Fruit fly (Drosophila melanogaster) whole organism, embryonic: ENCODE results near the gene Rbp.
A peak's percentile ranks its signal among the peaks of the same experiment; 100 is the strongest.

Experiments used
- Atf-2 ChIP-seq: fragments of 200-800 bp; sonication (Bioruptor generic); optimal IDR thresholded peaks from 2 replicates; lab custom pipeline; 2016; ENCODE audit warnings: missing biosample characterization, missing genetic modification characterization
- Atf6 ChIP-seq: fragments of 200-800 bp; sonication (Bioruptor generic); IDR thresholded peaks from 2 replicates; pipeline ENCODE4 v1.3.6; 2022; ENCODE audit warnings: missing biosample characterization, missing genetic modification characterization
- CG10462 ChIP-seq: fragments of 200-800 bp; sonication (Bioruptor generic); optimal IDR thresholded peaks from 2 replicates; lab custom pipeline; 2016; ENCODE audit warnings: missing biosample characterization, missing genetic modification characterization
- CG12236 ChIP-seq: fragments of 200-800 bp; sonication (Bioruptor generic); optimal IDR thresholded peaks from 2 replicates; lab custom pipeline; 2016; ENCODE audit warnings: missing biosample characterization, missing genetic modification characterization
- CG12769 ChIP-seq: fragments of 200-800 bp; sonication (Bioruptor generic); optimal IDR thresholded peaks from 2 replicates; lab custom pipeline; 2019; ENCODE audit warnings: missing biosample characterization, mild to moderate bottlenecking, missing genetic modification characterization, moderate library complexity
- CG14441 ChIP-seq: fragments of 200-800 bp; sonication (Bioruptor generic); IDR thresholded peaks from 2 replicates; pipeline ENCODE4 v1.3.6; 2022; ENCODE audit warnings: missing biosample characterization, missing genetic modification characterization
- CG14965 ChIP-seq: fragments of 200-800 bp; sonication (Bioruptor generic); optimal IDR thresholded peaks from 2 replicates; lab custom pipeline; 2016; ENCODE audit warnings: missing biosample characterization, missing genetic modification characterization, borderline replicate concordance
- CG1602 ChIP-seq: fragments of 200-800 bp; sonication (Bioruptor generic); optimal IDR thresholded peaks from 3 replicates; lab custom pipeline; 2016; ENCODE audit warnings: missing biosample characterization, missing genetic modification characterization
- CG16813 ChIP-seq: fragments of 200-800 bp; sonication (Bioruptor generic); IDR thresholded peaks from 3 replicates; pipeline ENCODE4 v1.3.6; 2022; ENCODE audit warnings: missing biosample characterization, missing genetic modification characterization; ENCODE audit not compliant: partially characterized antibody
- CG18764 ChIP-seq: fragments of 200-800 bp; sonication (Bioruptor generic); optimal IDR thresholded peaks from 3 replicates; lab custom pipeline; 2016; ENCODE audit warnings: missing biosample characterization, missing genetic modification characterization
- CG2889 ChIP-seq: fragments of 200-800 bp; sonication (Bioruptor generic); IDR thresholded peaks from 3 replicates; pipeline ENCODE4 v1.3.6; 2022; ENCODE audit warnings: missing biosample characterization, missing genetic modification characterization
- CG30403 ChIP-seq: fragments of 200-800 bp; sonication (Bioruptor generic); optimal IDR thresholded peaks from 3 replicates; lab custom pipeline; 2016; ENCODE audit warnings: missing biosample characterization, missing genetic modification characterization
- CG4617 ChIP-seq: fragments of 200-800 bp; sonication (Bioruptor generic); optimal IDR thresholded peaks from 3 replicates; lab custom pipeline; 2016; ENCODE audit warnings: missing biosample characterization, missing genetic modification characterization, borderline replicate concordance
- CG4730 ChIP-seq: fragments of 200-800 bp; sonication (Bioruptor generic); IDR thresholded peaks from 2 replicates; pipeline ENCODE4 v1.3.6; 2022; ENCODE audit warnings: missing biosample characterization, missing genetic modification characterization
- CG6272 ChIP-seq: fragments of 200-800 bp; sonication (Bioruptor generic); IDR thresholded peaks from 2 replicates; pipeline ENCODE4 v1.3.6; 2022; ENCODE audit warnings: missing biosample characterization, missing genetic modification characterization
- CG8388 ChIP-seq: fragments of 200-800 bp; sonication (Bioruptor generic); optimal IDR thresholded peaks from 2 replicates; lab custom pipeline; 2019; ENCODE audit warnings: missing biosample characterization, mild to moderate bottlenecking, missing genetic modification characterization, moderate library complexity
- CG8944 ChIP-seq: fragments of 200-800 bp; sonication (Bioruptor generic); optimal IDR thresholded peaks from 3 replicates; lab custom pipeline; 2016; ENCODE audit warnings: missing biosample characterization, missing genetic modification characterization
- CG9932 ChIP-seq: fragments of 200-800 bp; sonication (Bioruptor generic); IDR thresholded peaks from 2 replicates; pipeline ENCODE4 v1.3.6; 2022; ENCODE audit warnings: missing biosample characterization, missing genetic modification characterization
- Chrac-16 ChIP-seq: fragments of 200-800 bp; sonication (Bioruptor generic); optimal IDR thresholded peaks from 3 replicates; lab custom pipeline; 2016; ENCODE audit warnings: missing biosample characterization, missing genetic modification characterization
- Dip2 ChIP-seq: fragments of 200-800 bp; sonication (Bioruptor generic); IDR thresholded peaks from 2 replicates; pipeline ENCODE4 v1.3.6; 2022; ENCODE audit warnings: missing biosample characterization, missing genetic modification characterization
- E2f2 ChIP-seq: fragments of 200-800 bp; sonication (Bioruptor generic); IDR thresholded peaks from 2 replicates; pipeline ENCODE4 v1.3.6; 2022; ENCODE audit warnings: missing biosample characterization, missing genetic modification characterization
- HLH3B ChIP-seq: fragments of 200-800 bp; sonication (Bioruptor generic); IDR thresholded peaks from 2 replicates; pipeline ENCODE4 v1.3.6; 2022; ENCODE audit warnings: missing biosample characterization, missing genetic modification characterization
- HmgZ ChIP-seq: fragments of 200-800 bp; sonication (Bioruptor generic); optimal IDR thresholded peaks from 2 replicates; lab custom pipeline; 2018; ENCODE audit warnings: missing biosample characterization, mild to moderate bottlenecking, missing genetic modification characterization
- Hmx ChIP-seq: fragments of 200-800 bp; sonication (Bioruptor generic); optimal IDR thresholded peaks from 2 replicates; lab custom pipeline; 2016; ENCODE audit warnings: missing biosample characterization, missing genetic modification characterization
- Lpt ChIP-seq: fragments of >200 bp; optimal IDR thresholded peaks from 2 replicates; lab custom pipeline; 2018; ENCODE audit warnings: missing biosample characterization, missing genetic modification characterization
- Mad ChIP-seq: fragments of 200-800 bp; sonication (Bioruptor generic); optimal IDR thresholded peaks from 2 replicates; lab custom pipeline; 2016; ENCODE audit warnings: missing biosample characterization, missing genetic modification characterization
- NFAT ChIP-seq: fragments of 200-800 bp; sonication (Bioruptor generic); IDR thresholded peaks from 2 replicates; pipeline ENCODE4 v1.3.6; 2022; ENCODE audit warnings: missing biosample characterization, missing genetic modification characterization
- Neu2 ChIP-seq: fragments of 200-800 bp; sonication (Bioruptor generic); optimal IDR thresholded peaks from 3 replicates; lab custom pipeline; 2016; ENCODE audit warnings: missing biosample characterization, missing genetic modification characterization, borderline replicate concordance
- NfI ChIP-seq: fragments of 200-800 bp; sonication (Bioruptor generic); optimal IDR thresholded peaks from 3 replicates; lab custom pipeline; 2018; ENCODE audit warnings: missing biosample characterization, mild to moderate bottlenecking, missing genetic modification characterization, moderate library complexity
- Ptx1 ChIP-seq: fragments of 200-800 bp; sonication (Bioruptor generic); IDR thresholded peaks from 2 replicates; pipeline ENCODE4 v1.3.6; 2022; ENCODE audit warnings: missing biosample characterization, missing genetic modification characterization
- Trl ChIP-seq, 3 experiments: fragments of >200 bp in 2 of 3; fragments of 200-800 bp in 1 of 3; sonication (Bioruptor generic) in 1 of 3; optimal IDR thresholded peaks; 2 replicates in 1 of 3; 3 replicates in 2 of 3; lab custom pipeline; 2016 to 2017; ENCODE audit warnings: missing biosample characterization in 1 of 3, missing genetic modification characterization in 1 of 3
- Xrp1 ChIP-seq: fragments of 200-800 bp; sonication (Bioruptor generic); IDR thresholded peaks from 2 replicates; pipeline ENCODE4 v1.3.6; 2022; ENCODE audit warnings: missing biosample characterization, missing genetic modification characterization
- abd-A ChIP-seq: fragments of 200-800 bp; sonication (Bioruptor generic); optimal IDR thresholded peaks from 3 replicates; lab custom pipeline; 2019; ENCODE audit warnings: missing biosample characterization, mild to moderate bottlenecking, missing genetic modification characterization, moderate library complexity
- ap ChIP-seq: fragments of 200-800 bp; sonication (Bioruptor generic); IDR thresholded peaks from 2 replicates; pipeline ENCODE4 v1.3.6; 2022; ENCODE audit warnings: missing biosample characterization, missing genetic modification characterization
- ase ChIP-seq: fragments of 200-800 bp; sonication (Bioruptor generic); IDR thresholded peaks from 3 replicates; pipeline ENCODE4 v1.3.6; 2022; ENCODE audit warnings: missing biosample characterization, missing genetic modification characterization
- chif ChIP-seq, 2 experiments: fragments of 200-800 bp; sonication (Bioruptor generic); optimal IDR thresholded peaks; 3 replicates each; lab custom pipeline; 2016; ENCODE audit warnings: missing biosample characterization in 2 of 2, missing genetic modification characterization in 2 of 2
- danr ChIP-seq: fragments of 200-800 bp; sonication (Bioruptor generic); IDR thresholded peaks from 2 replicates; pipeline ENCODE4 v1.3.6; 2022; ENCODE audit warnings: missing biosample characterization, missing genetic modification characterization
- dysf ChIP-seq: fragments of 200-800 bp; sonication (Bioruptor generic); IDR thresholded peaks from 3 replicates; pipeline ENCODE4 v1.3.6; 2022; ENCODE audit warnings: missing biosample characterization, missing genetic modification characterization
- kah ChIP-seq: fragments of 200-800 bp; sonication (Bioruptor generic); optimal IDR thresholded peaks from 2 replicates; lab custom pipeline; 2018; ENCODE audit warnings: missing biosample characterization, mild to moderate bottlenecking, missing genetic modification characterization
- kni ChIP-seq: fragments of 200-800 bp; sonication (Bioruptor generic); optimal IDR thresholded peaks from 3 replicates; lab custom pipeline; 2017; ENCODE audit warnings: mild to moderate bottlenecking, missing biosample characterization, missing genetic modification reagents, missing genetic modification characterization
- pan ChIP-seq, 4 experiments: fragments of >200 bp in 3 of 4; fragments of 200-800 bp in 1 of 4; sonication (Bioruptor generic) in 1 of 4; optimal IDR thresholded peaks in 3 of 4; IDR thresholded peaks in 1 of 4; 2 replicates each; pipeline versions ENCODE4 v1.3.6 to Lab custom; 2017 to 2022; ENCODE audit warnings: missing biosample characterization in 2 of 4, missing genetic modification characterization in 2 of 4, mixed read lengths in 1 of 4
- scrt ChIP-seq: fragments of 200-800 bp; sonication (Bioruptor generic); optimal IDR thresholded peaks from 2 replicates; lab custom pipeline; 2018; ENCODE audit warnings: missing biosample characterization, mild to moderate bottlenecking, missing genetic modification characterization, moderate library complexity
- sd ChIP-seq: fragments of 200-800 bp; sonication (Bioruptor generic); optimal IDR thresholded peaks from 3 replicates; lab custom pipeline; 2018; ENCODE audit warnings: missing biosample characterization, mild to moderate bottlenecking, missing genetic modification characterization, moderate library complexity
- sima ChIP-seq: fragments of 200-800 bp; sonication (Bioruptor generic); optimal IDR thresholded peaks from 2 replicates; lab custom pipeline; 2016; ENCODE audit warnings: missing biosample characterization, missing genetic modification characterization
- sob ChIP-seq: fragments of 200-800 bp; sonication (Bioruptor generic); IDR thresholded peaks from 2 replicates; pipeline ENCODE4 v1.3.6; 2022; ENCODE audit warnings: missing biosample characterization, missing genetic modification characterization
- sr ChIP-seq: fragments of 200-800 bp; sonication (Bioruptor generic); IDR thresholded peaks from 3 replicates; pipeline ENCODE4 v1.3.6; 2022; ENCODE audit warnings: missing biosample characterization, missing genetic modification characterization
- sug ChIP-seq: fragments of 200-800 bp; optimal IDR thresholded peaks from 2 replicates; lab custom pipeline; 2019; ENCODE audit warnings: missing biosample characterization, mild to moderate bottlenecking, missing genetic modification characterization, moderate library complexity
- tgo ChIP-seq: fragments of 200-800 bp; sonication (Bioruptor generic); IDR thresholded peaks from 3 replicates; pipeline ENCODE4 v1.3.6; 2022; ENCODE audit warnings: missing biosample characterization, missing genetic modification characterization
- vnd ChIP-seq: fragments of 200-800 bp; sonication (Bioruptor generic); IDR thresholded peaks from 3 replicates; pipeline ENCODE4 v1.3.6; 2022; ENCODE audit warnings: missing biosample characterization, missing genetic modification characterization; ENCODE audit not compliant: partially characterized antibody
- wor ChIP-seq: fragments of 200-800 bp; sonication (Bioruptor generic); IDR thresholded peaks from 2 replicates; pipeline ENCODE4 v1.3.6; 2022; ENCODE audit warnings: missing biosample characterization, missing genetic modification characterization

Gene Rbp

DNA sequence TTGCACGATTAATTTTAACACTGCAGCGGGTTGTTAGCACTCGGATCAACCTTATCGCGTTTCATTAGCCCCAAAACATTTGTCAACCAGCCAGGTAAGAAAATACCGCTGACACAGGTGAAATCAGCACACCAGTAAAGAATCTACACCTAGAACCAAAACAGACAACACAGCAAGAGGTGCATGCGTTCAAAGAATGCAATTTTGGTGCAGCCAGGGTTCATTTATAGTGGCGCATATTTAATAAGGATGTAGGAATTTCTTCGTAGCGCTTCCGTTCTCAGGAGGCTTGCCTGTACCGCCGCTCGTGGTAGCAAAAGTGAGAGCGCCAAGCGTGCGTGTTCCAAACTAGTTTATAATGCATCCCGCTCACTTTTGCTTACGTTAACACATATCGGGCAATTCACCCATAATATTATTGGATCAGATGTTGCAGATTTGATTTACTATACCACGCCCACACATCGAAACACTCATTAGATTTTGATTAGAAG lies 32.0 kb upstream of the Rbp start (continued):
- TF ChIP-seq CG18764 (GFP tag; lab: Kevin White, UChicago), result no peak
- no peak for TF ChIP-seq sr
- TF ChIP-seq sob, result no peak
- TF ChIP-seq CG9932 (GFP tag; lab: Robert Waterston, UW), result no peak
- no peak for TF ChIP-seq Neu2 (GFP tag; lab: Kevin White, UChicago)
- no peak for TF ChIP-seq sd (tag; lab: Kevin White, UChicago)
- no peak for TF ChIP-seq Lpt
- no peak for TF ChIP-seq sima
- TF ChIP-seq danr (GFP tag; lab: Robert Waterston, UW), result no peak
- TF ChIP-seq CG6272 (GFP tag; lab: Robert Waterston, UW), result no peak
- TF ChIP-seq NFAT (GFP tag; lab: Robert Waterston, UW), result no peak
- peak; percentile 25; the same call in 2 of the 3 replicates for TF ChIP-seq tgo (GFP tag; lab: Robert Waterston, UW)
- no peak for TF ChIP-seq CG12769 (tag; lab: Kevin White, UChicago)
- no peak for TF ChIP-seq Dip2 (GFP tag; lab: Robert Waterston, UW)
- no peak; the same call in 1 of the 2 replicates for TF ChIP-seq Atf6 (GFP tag; lab: Robert Waterston, UW)
- TF ChIP-seq CG12236 (GFP tag; lab: Kevin White, UChicago), result no peak
- no peak for TF ChIP-seq CG8944 (GFP tag; lab: Kevin White, UChicago)
- no peak for TF ChIP-seq sug (tag; lab: Kevin White, UChicago)
- TF ChIP-seq CG1602 (GFP tag; lab: Kevin White, UChicago), result no peak
- TF ChIP-seq kah (GFP tag; lab: Kevin White, UChicago), result no peak
- no peak for TF ChIP-seq kni (GFP tag; lab: Kevin White, UChicago)
- TF ChIP-seq wor (GFP tag; lab: Robert Waterston, UW), result no peak
- TF ChIP-seq vnd (GFP tag; lab: Robert Waterston, UW), result no peak
- no peak for TF ChIP-seq scrt (GFP tag; lab: Kevin White, UChicago)
- TF ChIP-seq CG4617 (GFP tag; lab: Kevin White, UChicago), result no peak
- no peak for TF ChIP-seq ase (GFP tag; lab: Robert Waterston, UW)
- TF ChIP-seq NfI, result no peak
- no peak for TF ChIP-seq CG30403 (GFP tag; lab: Kevin White, UChicago)
- TF ChIP-seq HmgZ, result no peak
- TF ChIP-seq ap (GFP tag; lab: Robert Waterston, UW), result no peak
- TF ChIP-seq CG2889, result no peak
- TF ChIP-seq E2f2 (GFP tag; lab: Robert Waterston, UW), result peak; percentile 30; the same call in 1 of the 2 replicates
- 0 out of 2 replicates have a peak, but pooled peaks have one; percentile 32 for TF ChIP-seq Xrp1
- no peak for TF ChIP-seq Hmx
- 0 out of 3 replicates have a peak, but pooled peaks have one; percentile 21 for TF ChIP-seq CG16813
- no peak for TF ChIP-seq abd-A
- TF ChIP-seq Mad (GFP tag; lab: Kevin White, UChicago), result no peak
- no peak for TF ChIP-seq Atf-2
- TF ChIP-seq CG8388, result no peak
- 0 out of 2 replicates have a peak, but pooled peaks have one; percentile 6 for TF ChIP-seq Ptx1 (GFP tag; lab: Robert Waterston, UW)
- no peak for TF ChIP-seq chif (GFP tag; optimal IDR thresholded peaks at IDR 0.05; lab: Kevin White, UChicago)
- TF ChIP-seq HLH3B, result 0 out of 2 replicates have a peak, but pooled peaks have one; percentile 22
- no peak for TF ChIP-seq CG14965 (GFP tag; lab: Kevin White, UChicago)
- peak in 1 of 2 experiments; percentile 27 for TF ChIP-seq Trl (optimal IDR thresholded peaks at IDR 0.05; lab: Kevin White, UChicago)
- no peak for TF ChIP-seq Trl (GFP tag; optimal IDR thresholded peaks at IDR 0.05; lab: Kevin White, UChicago)
- TF ChIP-seq CG14441 (GFP tag; lab: Robert Waterston, UW), result peak; percentile 15; the same call in 1 of the 2 replicates
- TF ChIP-seq CG10462, result no peak
- TF ChIP-seq pan (optimal IDR thresholded peaks at IDR 0.05; lab: Kevin White, UChicago), result no peak
- peak in 1 of 2 experiments; percentile 34 for TF ChIP-seq pan (GFP tag; optimal IDR thresholded peaks at IDR 0.05 in 1 of 2, IDR thresholded peaks at IDR 0.05 in 1 of 2)
- TF ChIP-seq Chrac-16 (GFP tag; lab: Kevin White, UChicago), result no peak
- TF ChIP-seq CG4730 (GFP tag; lab: Robert Waterston, UW), result 0 out of 2 replicates have a peak, but pooled peaks have one; percentile 5
- peak; percentile 33; the same call in 1 of the 3 replicates for TF ChIP-seq dysf (GFP tag; lab: Robert Waterston, UW)
